Worm (Caenorhabditis elegans) whole organism, dauer: ENCODE measurements around the gene T28D6.5.

ENCODE experiments used
- unc-62 ChIP-seq: sonication (generic microtip); optimal IDR thresholded peaks from 2 replicates; lab custom pipeline; 2017; ENCODE audit warnings: missing biosample characterization, missing genetic modification reagents, missing genetic modification characterization

T28D6.5 gene

DNA sequence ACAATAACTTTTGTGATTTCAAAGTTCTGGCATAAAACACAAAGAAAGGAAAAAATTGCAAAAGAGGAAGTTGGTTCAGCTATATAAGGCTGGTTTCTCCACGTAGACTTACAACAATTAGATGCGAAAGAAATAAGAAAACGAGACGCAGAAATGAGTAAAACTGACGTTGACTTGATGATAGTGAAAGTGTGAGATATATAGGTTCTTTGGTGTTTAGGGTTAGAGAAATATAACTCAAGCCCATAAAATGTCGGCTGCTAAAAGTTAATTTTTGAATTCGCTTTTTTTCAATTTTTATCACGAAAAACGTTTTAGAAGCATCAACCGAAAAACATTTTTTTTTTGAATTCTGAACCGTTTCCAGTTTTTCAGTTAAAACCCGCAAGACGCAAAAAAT lies 45.0 kb downstream of the T28D6.5 start:
- TF ChIP-seq unc-62: no peak

DNA sequence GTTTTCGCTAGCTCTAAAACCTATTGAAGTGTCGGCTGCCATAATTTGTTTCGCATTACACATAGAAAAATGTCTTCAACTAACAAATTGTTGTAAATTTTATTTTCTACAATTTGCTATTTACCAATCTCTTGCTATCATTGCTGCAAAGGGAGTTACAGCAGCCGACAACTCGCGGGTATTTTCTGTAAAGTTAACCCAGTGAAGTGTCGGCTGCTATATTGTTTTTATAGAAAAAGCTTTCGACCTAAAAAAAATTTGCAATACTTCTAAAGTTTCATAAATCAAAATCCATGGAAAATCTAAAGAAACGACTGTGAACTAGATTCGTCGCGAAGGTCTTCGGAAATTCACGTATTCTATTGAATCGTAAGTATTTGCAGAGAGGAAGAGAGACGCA lies 45.4 kb downstream of the T28D6.5 start:
- no peak for TF ChIP-seq unc-62

ce11 chrIII:11380555-11380954 lies 47.1 kb downstream of the T28D6.5 start:
- TF ChIP-seq unc-62: no peak

ce11 chrIII:11381922-11382321 lies 48.4 kb downstream of the T28D6.5 start, which contains the start of gene subs-4:
Gene subs-4, plus strand, starts transcription at chrIII:11382222.
- TF ChIP-seq unc-62: no peak

ce11 chrIII:11389384-11389783 lies 55.9 kb downstream of the T28D6.5 start:
- TF ChIP-seq unc-62: no peak

DNA sequence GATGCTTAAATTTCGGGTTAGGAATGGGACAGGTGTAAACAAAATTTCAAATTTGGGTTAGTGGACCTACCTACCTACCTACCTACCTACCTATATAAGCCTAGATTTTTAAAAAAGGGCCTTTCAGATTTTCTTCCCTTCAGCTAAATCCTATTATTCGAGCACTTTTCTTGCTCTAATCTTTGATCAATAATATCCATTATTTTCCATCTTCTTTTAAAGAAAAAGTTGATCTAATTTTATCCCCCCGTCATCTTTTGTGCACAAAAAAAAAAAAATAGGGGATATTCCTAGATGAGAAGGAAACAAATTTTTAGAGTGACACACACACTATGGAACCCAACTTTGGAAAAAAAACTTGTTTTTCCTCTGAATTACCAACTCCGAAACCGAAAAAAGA lies 57.4 kb downstream of the T28D6.5 start:
- no peak for TF ChIP-seq unc-62
